Fruit fly (Drosophila melanogaster): ENCODE results near the gene Leash.

DNA sequence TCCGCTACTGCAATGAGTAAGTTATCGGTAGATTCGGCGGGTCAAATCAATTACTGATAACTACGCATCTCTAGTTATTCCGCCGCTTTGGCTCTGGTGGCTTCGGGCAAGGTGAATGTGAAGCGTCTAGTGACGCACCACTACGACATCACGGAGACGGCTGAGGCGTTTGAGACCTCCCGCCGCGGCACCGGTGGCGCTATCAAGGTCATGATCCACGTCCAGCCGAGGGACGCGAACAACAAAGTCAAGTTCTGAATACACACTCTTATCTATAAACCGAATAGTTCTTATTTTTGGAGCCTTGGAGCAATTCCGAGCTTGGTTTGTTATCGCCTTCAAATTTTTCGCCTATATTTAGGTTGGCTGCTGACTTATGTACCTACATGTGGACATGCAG is 7.5 kb upstream of the Leash start:
- TF ChIP-seq Met (GFP tag; optimal IDR thresholded peaks at IDR 0.05), result no peak
- no peak for TF ChIP-seq Eip75B (GFP tag; optimal IDR thresholded peaks at IDR 0.05)
- TF ChIP-seq Sox102F (GFP tag; optimal IDR thresholded peaks at IDR 0.05), result no peak
- no peak for TF ChIP-seq fd59A (GFP tag; optimal IDR thresholded peaks at IDR 0.05)
- no peak for TF ChIP-seq CG16779 (tag; optimal IDR thresholded peaks at IDR 0.05)
- no peak for TF ChIP-seq Hr4 (GFP tag; optimal IDR thresholded peaks at IDR 0.05)
- TF ChIP-seq CG3919 (GFP tag; optimal IDR thresholded peaks at IDR 0.05), result no peak
- TF ChIP-seq CG8319 (GFP tag; optimal IDR thresholded peaks at IDR 0.05), result no peak
- TF ChIP-seq CG3032 (tag; optimal IDR thresholded peaks at IDR 0.05), result no peak
